Worm (Caenorhabditis elegans): ENCODE results near the gene wago-4.

wago-4 gene

DNA sequence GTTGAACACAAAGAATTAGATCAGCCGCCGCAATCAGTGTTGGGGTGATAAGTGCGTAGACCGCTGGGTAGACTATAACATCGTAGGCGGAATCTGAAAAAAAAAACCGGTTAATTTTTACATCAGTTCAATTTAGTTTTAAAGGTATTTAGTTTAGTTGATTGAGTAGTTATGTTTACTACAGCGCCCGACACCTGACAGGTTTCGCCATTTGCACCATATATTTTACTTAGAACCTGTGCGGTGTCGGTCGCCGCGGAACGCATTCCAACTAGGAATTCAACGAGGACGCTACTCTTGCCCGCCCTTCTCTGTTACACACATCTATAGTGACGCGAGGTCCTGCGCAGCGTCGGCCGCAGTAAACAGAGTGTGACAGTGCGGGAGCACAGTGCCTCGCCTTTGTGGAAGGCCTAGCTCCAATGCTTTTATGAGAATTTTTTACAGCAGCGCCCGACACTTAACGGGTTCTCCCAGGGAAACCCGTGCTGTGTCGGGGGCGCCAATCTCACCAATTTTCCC is 49.2 kb downstream of the wago-4 start:
- TF ChIP-seq sma-3 (GFP tag; optimal IDR thresholded peaks at IDR 0.05) = no peak
- TF ChIP-seq snpc-4 (tag; optimal IDR thresholded peaks at IDR 0.05) = peak; percentile 63
- no peak for TF ChIP-seq blmp-1 (tag; optimal IDR thresholded peaks at IDR 0.05; ENCODE audit: insufficient read depth)
- no peak for TF ChIP-seq nhr-23 (tag; optimal IDR thresholded peaks at IDR 0.05)

ce11 chrII:12969622-12970021 is 50.3 kb downstream of the wago-4 start, which contains the start of gene Y38F1A.4:
TSS of gene Y38F1A.4 (minus strand) at chrII:12969722.
- TF ChIP-seq nhr-129 (tag; optimal IDR thresholded peaks at IDR 0.05) (no peak), R02D3.7 (tag; optimal IDR thresholded peaks at IDR 0.05) (no peak), elt-3 (tag; optimal IDR thresholded peaks at IDR 0.05) (no peak), crh-2 (tag; optimal IDR thresholded peaks at IDR 0.05) (no peak), zag-1 (tag; optimal IDR thresholded peaks at IDR 0.05) (no peak), nhr-11 (tag; optimal IDR thresholded peaks at IDR 0.05) (no peak), ztf-11 (tag; optimal IDR thresholded peaks at IDR 0.05) (no peak), lin-39 (tag; optimal IDR thresholded peaks at IDR 0.05) (no peak), sem-4 (tag; optimal IDR thresholded peaks at IDR 0.05) (no peak), C34F6.9 (tag; optimal IDR thresholded peaks at IDR 0.05) (no peak), unc-62 (GFP tag; optimal IDR thresholded peaks at IDR 0.05) (no peak), lin-13 (GFP tag; optimal IDR thresholded peaks at IDR 0.05) (no peak), snpc-4 (tag; optimal IDR thresholded peaks at IDR 0.05) (no peak), aly-2 (tag; optimal IDR thresholded peaks at IDR 0.05) (no peak), ceh-16 (tag; optimal IDR thresholded peaks at IDR 0.05) (no peak), ZK546.5 (tag; optimal IDR thresholded peaks at IDR 0.05) (no peak), mbf-1 (tag; optimal IDR thresholded peaks at IDR 0.05) (no peak)
